Fruit fly (Drosophila melanogaster) whole organism, embryonic: ENCODE results near the gene CG5592.
A peak's percentile ranks its signal among the peaks of the same experiment; 100 is the strongest.

Experiments used
- BEAF-32 ChIP-seq: fragments of 200-800 bp; sonication (Bioruptor generic); optimal IDR thresholded peaks from 3 replicates; lab custom pipeline; 2017; ENCODE audit warnings: missing biosample characterization, missing genetic modification characterization, mild to moderate bottlenecking, moderate library complexity, missing genetic modification reagents
- Bgb ChIP-seq: fragments of 200-800 bp; sonication (Bioruptor generic); IDR thresholded peaks from 2 replicates; pipeline ENCODE4 v1.3.6; 2022; ENCODE audit warnings: missing biosample characterization, missing genetic modification characterization; ENCODE audit not compliant: partially characterized antibody
- Bteb2 ChIP-seq: fragments of 200-800 bp; sonication (Bioruptor generic); optimal IDR thresholded peaks from 2 replicates; lab custom pipeline; 2016; ENCODE audit warnings: missing biosample characterization, missing genetic modification characterization
- CG10959 ChIP-seq: fragments of 200-800 bp; sonication (Bioruptor generic); IDR thresholded peaks from 2 replicates; pipeline ENCODE4 v1.3.6; 2022; ENCODE audit warnings: missing biosample characterization, missing genetic modification characterization
- CG11456 ChIP-seq: fragments of 200-800 bp; sonication (Bioruptor generic); IDR thresholded peaks from 3 replicates; pipeline ENCODE4 v1.3.6; 2022; ENCODE audit warnings: missing biosample characterization, missing genetic modification characterization
- CG11696 ChIP-seq: fragments of 200-800 bp; sonication (Bioruptor generic); IDR thresholded peaks from 2 replicates; pipeline ENCODE4 v1.3.6; 2022; ENCODE audit warnings: missing biosample characterization, missing genetic modification characterization
- CG17328 ChIP-seq: fragments of 200-800 bp; sonication (Bioruptor generic); IDR thresholded peaks from 2 replicates; pipeline ENCODE4 v1.3.6; 2022; ENCODE audit warnings: missing biosample characterization, missing genetic modification characterization
- CG17385 ChIP-seq: fragments of 200-800 bp; sonication (Bioruptor generic); optimal IDR thresholded peaks from 3 replicates; lab custom pipeline; 2018; ENCODE audit warnings: missing biosample characterization, mild to moderate bottlenecking, missing genetic modification characterization
- CG32767 ChIP-seq: fragments of 200-800 bp; sonication (Bioruptor generic); IDR thresholded peaks from 2 replicates; pipeline ENCODE4 v1.3.6; 2022; ENCODE audit warnings: missing biosample characterization, missing genetic modification characterization
- CG32772 ChIP-seq: fragments of 200-800 bp; sonication (Bioruptor generic); IDR thresholded peaks from 2 replicates; pipeline ENCODE4 v1.3.6; 2022; ENCODE audit warnings: missing biosample characterization, missing genetic modification characterization
- CG34422 ChIP-seq: fragments of 200-800 bp; sonication (Bioruptor generic); IDR thresholded peaks from 3 replicates; pipeline ENCODE4 v1.3.6; 2022; ENCODE audit warnings: missing biosample characterization, missing genetic modification characterization
- CG3847 ChIP-seq: fragments of 200-800 bp; sonication (Bioruptor generic); IDR thresholded peaks from 2 replicates; pipeline ENCODE4 v1.3.6; 2022; ENCODE audit warnings: missing biosample characterization, missing genetic modification characterization
- CG42726 ChIP-seq: fragments of 200-800 bp; sonication (Bioruptor generic); IDR thresholded peaks from 2 replicates; pipeline ENCODE4 v1.3.6; 2022; ENCODE audit warnings: missing biosample characterization, missing genetic modification characterization; ENCODE audit not compliant: partially characterized antibody
- CG4730 ChIP-seq: fragments of 200-800 bp; sonication (Bioruptor generic); IDR thresholded peaks from 2 replicates; pipeline ENCODE4 v1.3.6; 2022; ENCODE audit warnings: missing biosample characterization, missing genetic modification characterization
- CG7271 ChIP-seq: fragments of 200-800 bp; sonication (Bioruptor generic); optimal IDR thresholded peaks from 2 replicates; lab custom pipeline; 2018; ENCODE audit warnings: missing biosample characterization, mild to moderate bottlenecking, missing genetic modification characterization, moderate library complexity
- CG7963 ChIP-seq: fragments of 200-800 bp; sonication (Bioruptor generic); IDR thresholded peaks from 3 replicates; pipeline ENCODE4 v1.3.6; 2022; ENCODE audit warnings: missing biosample characterization, missing genetic modification characterization; ENCODE audit not compliant: partially characterized antibody
- CG9817 ChIP-seq: fragments of 200-800 bp; sonication (Bioruptor generic); optimal IDR thresholded peaks from 2 replicates; lab custom pipeline; 2018; ENCODE audit warnings: missing biosample characterization, mild to moderate bottlenecking, missing genetic modification characterization, moderate library complexity
- H15 ChIP-seq: fragments of 200-800 bp; sonication (Bioruptor generic); IDR thresholded peaks from 3 replicates; pipeline ENCODE4 v1.3.6; 2022; ENCODE audit warnings: missing biosample characterization, missing genetic modification characterization
- Hey ChIP-seq: fragments of 200-800 bp; sonication (Bioruptor generic); optimal IDR thresholded peaks from 3 replicates; lab custom pipeline; 2018; ENCODE audit warnings: missing biosample characterization, mild to moderate bottlenecking, missing genetic modification characterization
- Hr39 ChIP-seq: fragments of >200 bp; optimal IDR thresholded peaks from 2 replicates; lab custom pipeline; 2017
- Jarid2 ChIP-seq: fragments of 200-800 bp; sonication (Bioruptor generic); optimal IDR thresholded peaks from 3 replicates; lab custom pipeline; 2017; ENCODE audit warnings: mild to moderate bottlenecking, missing biosample characterization, missing genetic modification reagents, missing genetic modification characterization
- Kr ChIP-seq: fragments of 200-800 bp; sonication (Bioruptor generic); optimal IDR thresholded peaks from 2 replicates; lab custom pipeline; 2017; ENCODE audit warnings: missing biosample characterization, mild to moderate bottlenecking, missing genetic modification characterization
- Xrp1 ChIP-seq: fragments of 200-800 bp; sonication (Bioruptor generic); IDR thresholded peaks from 2 replicates; pipeline ENCODE4 v1.3.6; 2022; ENCODE audit warnings: missing biosample characterization, missing genetic modification characterization
- abd-A ChIP-seq: fragments of 200-800 bp; sonication (Bioruptor generic); optimal IDR thresholded peaks from 3 replicates; lab custom pipeline; 2019; ENCODE audit warnings: missing biosample characterization, mild to moderate bottlenecking, missing genetic modification characterization, moderate library complexity
- ac ChIP-seq: fragments of 200-800 bp; sonication (Bioruptor generic); optimal IDR thresholded peaks from 3 replicates; lab custom pipeline; 2017; ENCODE audit warnings: missing biosample characterization, mild to moderate bottlenecking, missing genetic modification characterization
- al ChIP-seq: fragments of 200-800 bp; sonication (Bioruptor generic); IDR thresholded peaks from 2 replicates; pipeline ENCODE4 v1.3.6; 2022; ENCODE audit warnings: missing biosample characterization, missing genetic modification characterization
- amos ChIP-seq: fragments of 200-800 bp; sonication (Bioruptor generic); IDR thresholded peaks from 2 replicates; pipeline ENCODE4 v1.3.6; 2022; ENCODE audit warnings: missing biosample characterization, missing genetic modification characterization; ENCODE audit not compliant: partially characterized antibody
- chn ChIP-seq: fragments of 200-800 bp; sonication (Bioruptor generic); optimal IDR thresholded peaks from 2 replicates; lab custom pipeline; 2016; ENCODE audit warnings: missing biosample characterization, missing genetic modification characterization
- crc ChIP-seq: fragments of 200-800 bp; sonication (Bioruptor generic); optimal IDR thresholded peaks from 2 replicates; lab custom pipeline; 2016; ENCODE audit warnings: missing biosample characterization, missing genetic modification characterization
- dmrt11E ChIP-seq: fragments of 200-800 bp; sonication (Bioruptor generic); optimal IDR thresholded peaks from 3 replicates; lab custom pipeline; 2018; ENCODE audit warnings: missing biosample characterization, mild to moderate bottlenecking, missing genetic modification characterization, moderate library complexity
- ewg ChIP-seq: fragments of 200-800 bp; sonication (Bioruptor generic); optimal IDR thresholded peaks from 3 replicates; lab custom pipeline; 2017; ENCODE audit warnings: mild to moderate bottlenecking, missing biosample characterization, missing genetic modification reagents, missing genetic modification characterization
- gfzf ChIP-seq: fragments of 200-800 bp; sonication (Bioruptor generic); optimal IDR thresholded peaks from 2 replicates; lab custom pipeline; 2016; ENCODE audit warnings: missing biosample characterization, mild to moderate bottlenecking, missing genetic modification characterization, moderate library complexity
- jing ChIP-seq: fragments of 200-800 bp; sonication (Bioruptor generic); optimal IDR thresholded peaks from 2 replicates; lab custom pipeline; 2018; ENCODE audit warnings: missing biosample characterization, mild to moderate bottlenecking, missing genetic modification characterization
- kay ChIP-seq: fragments of 200-800 bp; sonication (Bioruptor generic); optimal IDR thresholded peaks from 2 replicates; lab custom pipeline; 2016; ENCODE audit warnings: missing biosample characterization, missing genetic modification characterization
- lbe ChIP-seq: fragments of 200-800 bp; sonication (Bioruptor generic); optimal IDR thresholded peaks from 2 replicates; lab custom pipeline; 2016; ENCODE audit warnings: missing biosample characterization, mild to moderate bottlenecking, missing genetic modification characterization
- mld ChIP-seq: fragments of 200-800 bp; sonication (Bioruptor generic); IDR thresholded peaks from 3 replicates; pipeline ENCODE4 v1.3.6; 2022; ENCODE audit warnings: missing biosample characterization, missing genetic modification characterization; ENCODE audit not compliant: partially characterized antibody
- pb ChIP-seq: fragments of 200-800 bp; sonication (Bioruptor generic); optimal IDR thresholded peaks from 3 replicates; lab custom pipeline; 2016; ENCODE audit warnings: missing biosample characterization, missing genetic modification characterization
- trh ChIP-seq: fragments of 200-800 bp; sonication (Bioruptor generic); optimal IDR thresholded peaks from 2 replicates; lab custom pipeline; 2016; ENCODE audit warnings: missing biosample characterization, missing genetic modification characterization
- usp ChIP-seq: fragments of >200 bp; optimal IDR thresholded peaks from 2 replicates; lab custom pipeline; 2017; ENCODE audit warnings: missing biosample characterization, missing genetic modification characterization

CG5592 gene

dm6 chr3L:5902189-5902765 lies 4.8 kb downstream of the CG5592 start, which contains the start of gene QC (continued):
- TF ChIP-seq CG42726 (GFP tag; lab: Robert Waterston, UW) (0 out of 2 replicates have a peak, but pooled peaks have one; percentile 9), jing (GFP tag; lab: Kevin White, UChicago) (no peak), al (GFP tag; lab: Robert Waterston, UW) (no peak), Bteb2 (GFP tag; lab: Kevin White, UChicago) (no peak), Bgb (GFP tag; lab: Robert Waterston, UW) (peak; percentile 15; the same call in 1 of the 2 replicates), CG10959 (GFP tag; lab: Robert Waterston, UW) (no peak), amos (GFP tag; lab: Robert Waterston, UW) (no peak), CG7271 (no peak), Kr (GFP tag; lab: Kevin White, UChicago) (no peak), dmrt11E (no peak), CG32767 (GFP tag; lab: Robert Waterston, UW) (no peak), kay (GFP tag; lab: Kevin White, UChicago) (peak; percentile 44), usp (GFP tag; lab: Kevin White, UChicago) (no peak), CG9817 (no peak), CG11696 (GFP tag; lab: Robert Waterston, UW) (no peak), BEAF-32 (GFP tag; lab: Kevin White, UChicago) (no peak), CG32772 (GFP tag; lab: Robert Waterston, UW) (no peak), trh (no peak), CG4730 (GFP tag; lab: Robert Waterston, UW) (no peak), abd-A (tag; lab: Kevin White, UChicago) (no peak), mld (GFP tag; lab: Robert Waterston, UW) (no peak), Hey (tag; lab: Kevin White, UChicago) (no peak), CG11456 (GFP tag; lab: Robert Waterston, UW) (no peak), Xrp1 (no peak), ewg (no peak), CG3847 (GFP tag; lab: Robert Waterston, UW) (no peak)

- TF ChIP-seq crc (GFP tag; lab: Kevin White, UChicago) (no peak), CG17385 (GFP tag; lab: Kevin White, UChicago) (no peak), H15 (GFP tag; lab: Robert Waterston, UW) (no peak), ac (GFP tag; lab: Kevin White, UChicago) (no peak), CG34422 (GFP tag; lab: Robert Waterston, UW) (no peak), CG17328 (GFP tag; lab: Robert Waterston, UW) (no peak), Hr39 (no peak), chn (no peak), lbe (no peak), CG7963 (GFP tag; lab: Robert Waterston, UW) (no peak), Jarid2 (GFP tag; lab: Kevin White, UChicago) (no peak), gfzf (GFP tag; lab: Kevin White, UChicago) (no peak), pb (GFP tag; lab: Kevin White, UChicago) (no peak)
These were observed 6.5 kb downstream of the CG5592 start, which contains the start of gene CG32413 for dm6 chr3L:5903955-5904354. Gene CG32413 (minus strand): TSS chr3L:5904055.
